Fruit fly (Drosophila melanogaster): Measurements from ENCODE around the gene CG11403.

- TF ChIP-seq CG3919 (GFP tag; optimal IDR thresholded peaks at IDR 0.05) (no peak), cyc (GFP tag; optimal IDR thresholded peaks at IDR 0.05) (no peak), CG1621 (tag; optimal IDR thresholded peaks at IDR 0.05) (no peak), net (GFP tag; optimal IDR thresholded peaks at IDR 0.05) (no peak), Blimp-1 (GFP tag; optimal IDR thresholded peaks at IDR 0.05) (no peak), Eip75B (GFP tag; optimal IDR thresholded peaks at IDR 0.05) (no peak), ss (GFP tag; optimal IDR thresholded peaks at IDR 0.05) (no peak), CG3032 (tag; optimal IDR thresholded peaks at IDR 0.05) (no peak), CG9139 (GFP tag; optimal IDR thresholded peaks at IDR 0.05) (no peak), Eip78C (GFP tag) (no peak), CG16779 (tag; optimal IDR thresholded peaks at IDR 0.05) (no peak)
These were observed 2.4 kb upstream of the CG11403 start for dm6 chrX:1242049-1242448.
